Worm (Caenorhabditis elegans) whole organism, L3 larva: Measurements from ENCODE around the gene T11F9.14.

ENCODE experiments used
- nhr-11 ChIP-seq: fragments of 150-350 bp; optimal IDR thresholded peaks from 2 replicates; lab custom pipeline; 2014; ENCODE audit warnings: missing biosample characterization, missing genetic modification characterization
- nhr-12 ChIP-seq: fragments of 150-350 bp; optimal IDR thresholded peaks from 2 replicates; lab custom pipeline; 2014; ENCODE audit warnings: missing biosample characterization, missing genetic modification characterization
- pqm-1 ChIP-seq: fragments of 150-350 bp; optimal IDR thresholded peaks from 2 replicates; lab custom pipeline; 2017; ENCODE audit warnings: missing biosample characterization, missing genetic modification characterization, inconsistent platforms
- snpc-4 ChIP-seq: fragments of 150-350 bp; optimal IDR thresholded peaks from 2 replicates; lab custom pipeline; 2014; ENCODE audit warnings: missing biosample characterization, missing genetic modification characterization
- unc-39 ChIP-seq: sonication (generic microtip); optimal IDR thresholded peaks from 4 replicates; lab custom pipeline; 2017; ENCODE audit warnings: missing biosample characterization, missing genetic modification characterization
- zag-1 ChIP-seq: fragments of 150-350 bp; optimal IDR thresholded peaks from 2 replicates; lab custom pipeline; 2014; ENCODE audit warnings: missing biosample characterization, missing genetic modification characterization

DNA sequence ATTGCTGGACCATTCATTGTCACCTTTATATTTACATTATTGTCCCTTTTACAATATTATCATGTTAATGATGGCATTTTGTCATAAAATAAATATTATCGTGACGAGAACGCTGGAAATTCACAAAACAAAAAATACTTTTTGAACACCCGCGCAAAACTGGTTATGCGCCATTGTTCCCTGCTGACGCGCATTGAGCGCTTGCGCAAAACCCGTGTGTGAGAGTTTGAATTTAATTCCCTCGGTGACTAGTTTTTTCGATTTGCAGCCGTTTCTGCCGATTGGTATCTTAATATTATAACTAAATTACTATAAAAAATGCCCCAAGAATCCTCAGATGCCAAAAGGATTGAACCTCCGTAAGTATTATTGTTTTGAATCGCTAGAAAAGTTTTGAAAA is 40.8 kb upstream of the T11F9.14 start, which contains the start of gene pafo-1:
- no peak for TF ChIP-seq unc-39 (tag; lab: Kevin White, UChicago)
- no peak for TF ChIP-seq nhr-12 (tag; lab: Kevin White, UChicago)
- TF ChIP-seq snpc-4 (tag; lab: Kevin White, UChicago), result peak; percentile 70
- TF ChIP-seq nhr-11 (tag; lab: Kevin White, UChicago), result no peak
- TF ChIP-seq pqm-1 (tag; lab: Kevin White, UChicago), result peak; percentile 23
- peak; percentile 19 for TF ChIP-seq zag-1 (tag; lab: Kevin White, UChicago)
